Fruit fly (Drosophila melanogaster) whole organism, embryonic: ENCODE data around the gene Rtca.

ENCODE experiments used
- ATbp ChIP-seq: fragments of 200-800 bp; sonication (Bioruptor generic); optimal IDR thresholded peaks from 2 replicates; lab custom pipeline; 2017; ENCODE audit warnings: missing biosample characterization, mild to moderate bottlenecking, missing genetic modification characterization, missing genetic modification reagents
- CG1024 ChIP-seq: fragments of 200-800 bp; sonication (Bioruptor generic); IDR thresholded peaks from 2 replicates; pipeline ENCODE4 v1.3.6; 2022; ENCODE audit warnings: missing biosample characterization, missing genetic modification characterization
- CG11723 ChIP-seq: fragments of 200-800 bp; sonication (Bioruptor generic); optimal IDR thresholded peaks from 2 replicates; lab custom pipeline; 2017; ENCODE audit warnings: missing biosample characterization, mild to moderate bottlenecking, missing genetic modification characterization
- CG12155 ChIP-seq: fragments of 200-800 bp; sonication (Bioruptor generic); optimal IDR thresholded peaks from 3 replicates; lab custom pipeline; 2016; ENCODE audit warnings: missing biosample characterization, missing genetic modification characterization
- CG12236 ChIP-seq: fragments of 200-800 bp; sonication (Bioruptor generic); optimal IDR thresholded peaks from 2 replicates; lab custom pipeline; 2016; ENCODE audit warnings: missing biosample characterization, missing genetic modification characterization
- CG12391 ChIP-seq: fragments of 200-800 bp; sonication (Bioruptor generic); optimal IDR thresholded peaks from 3 replicates; lab custom pipeline; 2018; ENCODE audit warnings: missing biosample characterization, mild to moderate bottlenecking, missing genetic modification characterization, moderate library complexity
- CG12942 ChIP-seq: fragments of 200-800 bp; sonication (Bioruptor generic); optimal IDR thresholded peaks from 3 replicates; lab custom pipeline; 2016; ENCODE audit warnings: missing biosample characterization, missing genetic modification characterization
- CG13287 ChIP-seq: fragments of 200-800 bp; sonication (Bioruptor generic); IDR thresholded peaks from 2 replicates; pipeline ENCODE4 v1.3.6; 2022; ENCODE audit warnings: missing biosample characterization, missing genetic modification characterization; ENCODE audit not compliant: partially characterized antibody
- CG13296 ChIP-seq: fragments of 200-800 bp; sonication (Bioruptor generic); optimal IDR thresholded peaks from 3 replicates; lab custom pipeline; 2018; ENCODE audit warnings: missing biosample characterization, mild to moderate bottlenecking, missing genetic modification characterization
- CG14014 ChIP-seq: fragments of 200-800 bp; sonication (Bioruptor generic); IDR thresholded peaks from 2 replicates; pipeline ENCODE4 v1.3.6; 2022; ENCODE audit warnings: missing biosample characterization, missing genetic modification characterization
- CG14667 ChIP-seq: fragments of 200-800 bp; sonication (Bioruptor generic); IDR thresholded peaks from 2 replicates; pipeline ENCODE4 v1.3.6; 2022; ENCODE audit warnings: missing biosample characterization, missing genetic modification characterization
- CG18619 ChIP-seq: fragments of 200-800 bp; sonication (Bioruptor generic); optimal IDR thresholded peaks from 3 replicates; lab custom pipeline; 2017; ENCODE audit warnings: missing biosample characterization, mild to moderate bottlenecking, missing genetic modification characterization
- CG3065 ChIP-seq: fragments of 200-800 bp; sonication (Bioruptor generic); optimal IDR thresholded peaks from 2 replicates; lab custom pipeline; 2016; ENCODE audit warnings: missing biosample characterization, missing genetic modification characterization
- CG32767 ChIP-seq: fragments of 200-800 bp; sonication (Bioruptor generic); IDR thresholded peaks from 2 replicates; pipeline ENCODE4 v1.3.6; 2022; ENCODE audit warnings: missing biosample characterization, missing genetic modification characterization
- CG33213 ChIP-seq: fragments of 200-800 bp; sonication (Bioruptor generic); optimal IDR thresholded peaks from 3 replicates; lab custom pipeline; 2016; ENCODE audit warnings: missing biosample characterization, missing genetic modification characterization
- CG34422 ChIP-seq: fragments of 200-800 bp; sonication (Bioruptor generic); IDR thresholded peaks from 3 replicates; pipeline ENCODE4 v1.3.6; 2022; ENCODE audit warnings: missing biosample characterization, missing genetic modification characterization
- CG3726 ChIP-seq: fragments of 200-800 bp; sonication (Bioruptor generic); IDR thresholded peaks from 3 replicates; pipeline ENCODE4, ENCODE4 v1.3.6; 2022; ENCODE audit warnings: missing biosample characterization, missing genetic modification characterization
- CG4730 ChIP-seq: fragments of 200-800 bp; sonication (Bioruptor generic); IDR thresholded peaks from 2 replicates; pipeline ENCODE4 v1.3.6; 2022; ENCODE audit warnings: missing biosample characterization, missing genetic modification characterization
- CG5245 ChIP-seq: fragments of 200-800 bp; sonication (Bioruptor generic); optimal IDR thresholded peaks from 3 replicates; lab custom pipeline; 2016; ENCODE audit warnings: missing biosample characterization, missing genetic modification characterization
- CG7271 ChIP-seq: fragments of 200-800 bp; sonication (Bioruptor generic); optimal IDR thresholded peaks from 2 replicates; lab custom pipeline; 2018; ENCODE audit warnings: missing biosample characterization, mild to moderate bottlenecking, missing genetic modification characterization, moderate library complexity
- CG7556 ChIP-seq: fragments of 200-800 bp; sonication (Bioruptor generic); optimal IDR thresholded peaks from 2 replicates; lab custom pipeline; 2017; ENCODE audit warnings: missing biosample characterization, mild to moderate bottlenecking, missing genetic modification characterization
- CG8359 ChIP-seq: fragments of 200-800 bp; sonication (Bioruptor generic); optimal IDR thresholded peaks from 2 replicates; lab custom pipeline; 2017; ENCODE audit warnings: missing biosample characterization, mild to moderate bottlenecking, missing genetic modification characterization, borderline replicate concordance
- CG8388 ChIP-seq: fragments of 200-800 bp; sonication (Bioruptor generic); optimal IDR thresholded peaks from 2 replicates; lab custom pipeline; 2019; ENCODE audit warnings: missing biosample characterization, mild to moderate bottlenecking, missing genetic modification characterization, moderate library complexity
- CG8924 ChIP-seq: fragments of 200-800 bp; optimal IDR thresholded peaks from 3 replicates; lab custom pipeline; 2019; ENCODE audit warnings: missing biosample characterization, mild to moderate bottlenecking, missing genetic modification characterization, moderate library complexity
- CG8944 ChIP-seq: fragments of 200-800 bp; sonication (Bioruptor generic); optimal IDR thresholded peaks from 3 replicates; lab custom pipeline; 2016; ENCODE audit warnings: missing biosample characterization, missing genetic modification characterization
- CG9437 ChIP-seq: fragments of 200-800 bp; sonication (Bioruptor generic); optimal IDR thresholded peaks from 2 replicates; lab custom pipeline; 2018; ENCODE audit warnings: missing biosample characterization, mild to moderate bottlenecking, missing genetic modification characterization
- Dip3 ChIP-seq: fragments of 200-800 bp; sonication (Bioruptor generic); optimal IDR thresholded peaks from 3 replicates; lab custom pipeline; 2016; ENCODE audit warnings: missing biosample characterization, missing genetic modification characterization
- Ets65A ChIP-seq: fragments of 200-800 bp; sonication (Bioruptor generic); peaks from one replicate; lab custom pipeline; 2016; ENCODE audit warnings: missing biosample characterization, missing genetic modification characterization
- H2.0 ChIP-seq: fragments of 200-800 bp; sonication (Bioruptor generic); IDR thresholded peaks from 2 replicates; pipeline ENCODE4 v1.3.6; 2022; ENCODE audit warnings: missing biosample characterization, missing genetic modification characterization
- HLH54F ChIP-seq: fragments of 200-800 bp; sonication (Bioruptor generic); optimal IDR thresholded peaks from 3 replicates; lab custom pipeline; 2016; ENCODE audit warnings: missing biosample characterization, missing genetic modification characterization
- Hr3 ChIP-seq: fragments of 200-800 bp; sonication (Bioruptor generic); optimal IDR thresholded peaks from 3 replicates; lab custom pipeline; 2016; ENCODE audit warnings: missing biosample characterization, missing genetic modification characterization
- Mes4 ChIP-seq: fragments of 200-800 bp; sonication (Bioruptor generic); optimal IDR thresholded peaks from 2 replicates; lab custom pipeline; 2016; ENCODE audit warnings: missing biosample characterization, missing genetic modification characterization
- Mrtf ChIP-seq: fragments of 200-800 bp; sonication (Bioruptor generic); IDR thresholded peaks from 3 replicates; pipeline ENCODE4 v1.3.6; 2022; ENCODE audit warnings: missing biosample characterization, missing genetic modification characterization
- Sin3A ChIP-seq: fragments of >200 bp; optimal IDR thresholded peaks from 2 replicates; lab custom pipeline; 2018
- Vsx1 ChIP-seq: fragments of 200-800 bp; sonication (Bioruptor generic); optimal IDR thresholded peaks from 2 replicates; lab custom pipeline; 2017; ENCODE audit warnings: missing biosample characterization, mild to moderate bottlenecking, missing genetic modification characterization, missing genetic modification reagents
- Xrp1 ChIP-seq: fragments of 200-800 bp; sonication (Bioruptor generic); IDR thresholded peaks from 2 replicates; pipeline ENCODE4 v1.3.6; 2022; ENCODE audit warnings: missing biosample characterization, missing genetic modification characterization
- ara ChIP-seq: fragments of 200-800 bp; sonication (Bioruptor generic); IDR thresholded peaks from 2 replicates; pipeline ENCODE4 v1.3.6; 2022; ENCODE audit warnings: missing biosample characterization, missing genetic modification characterization
- ase ChIP-seq: fragments of 200-800 bp; sonication (Bioruptor generic); IDR thresholded peaks from 3 replicates; pipeline ENCODE4 v1.3.6; 2022; ENCODE audit warnings: missing biosample characterization, missing genetic modification characterization
- cwo ChIP-seq: fragments of 200-800 bp; sonication (Bioruptor generic); optimal IDR thresholded peaks from 3 replicates; lab custom pipeline; 2017; ENCODE audit warnings: missing biosample characterization, missing genetic modification characterization, mild to moderate bottlenecking, moderate library complexity, missing genetic modification reagents
- dmrt99B ChIP-seq: fragments of 200-800 bp; sonication (Bioruptor generic); optimal IDR thresholded peaks from 2 replicates; lab custom pipeline; 2018; ENCODE audit warnings: missing biosample characterization, mild to moderate bottlenecking, missing genetic modification characterization, moderate library complexity
- en ChIP-seq: fragments of 200-800 bp; sonication (Bioruptor generic); optimal IDR thresholded peaks from 2 replicates; lab custom pipeline; 2016; ENCODE audit warnings: missing biosample characterization, missing genetic modification characterization
- esg ChIP-seq: fragments of 200-800 bp; sonication (Bioruptor generic); conservative IDR thresholded peaks from 2 replicates; pipeline ENCODE4 v1.3.6; 2022; ENCODE audit warnings: missing biosample characterization, missing genetic modification characterization
- gce ChIP-seq: fragments of 200-800 bp; sonication (Bioruptor generic); IDR thresholded peaks from 3 replicates; pipeline ENCODE4 v1.3.6; 2022; ENCODE audit warnings: missing biosample characterization, missing genetic modification characterization
- inv ChIP-seq: fragments of 200-800 bp; sonication (Bioruptor generic); IDR thresholded peaks from 2 replicates; pipeline ENCODE4 v1.3.6; 2022; ENCODE audit warnings: missing biosample characterization, missing genetic modification characterization; ENCODE audit not compliant: partially characterized antibody
- mam ChIP-seq: fragments of 200-800 bp; sonication (Bioruptor generic); optimal IDR thresholded peaks from 3 replicates; lab custom pipeline; 2016; ENCODE audit warnings: missing biosample characterization, missing genetic modification characterization
- mirr ChIP-seq: fragments of 200-800 bp; sonication (Bioruptor generic); optimal IDR thresholded peaks from 3 replicates; lab custom pipeline; 2018; ENCODE audit warnings: missing biosample characterization, mild to moderate bottlenecking, missing genetic modification characterization
- oc ChIP-seq: fragments of 200-800 bp; sonication (Bioruptor generic); optimal IDR thresholded peaks from 2 replicates; lab custom pipeline; 2018; ENCODE audit warnings: missing biosample characterization, mild to moderate bottlenecking, missing genetic modification characterization, moderate library complexity
- otp ChIP-seq: fragments of 200-800 bp; sonication (Bioruptor generic); IDR thresholded peaks from 3 replicates; pipeline ENCODE4, ENCODE4 v1.3.6; 2022; ENCODE audit warnings: missing biosample characterization, missing genetic modification characterization
- pb ChIP-seq: fragments of 200-800 bp; sonication (Bioruptor generic); optimal IDR thresholded peaks from 3 replicates; lab custom pipeline; 2016; ENCODE audit warnings: missing biosample characterization, missing genetic modification characterization
- phol ChIP-seq: fragments of 200-800 bp; sonication (Bioruptor generic); optimal IDR thresholded peaks from 3 replicates; lab custom pipeline; 2018; ENCODE audit warnings: missing biosample characterization, mild to moderate bottlenecking, missing genetic modification characterization, moderate library complexity
- tll ChIP-seq, 2 experiments: fragments of 200-800 bp in 1 of 2; fragments of >200 bp in 1 of 2; sonication (Bioruptor generic) in 1 of 2; optimal IDR thresholded peaks; 2 replicates each; lab custom pipeline; 2017 to 2019; ENCODE audit warnings: missing biosample characterization in 2 of 2, missing genetic modification characterization in 2 of 2, mild to moderate bottlenecking in 1 of 2, moderate library complexity in 1 of 2

Gene Rtca

DNA sequence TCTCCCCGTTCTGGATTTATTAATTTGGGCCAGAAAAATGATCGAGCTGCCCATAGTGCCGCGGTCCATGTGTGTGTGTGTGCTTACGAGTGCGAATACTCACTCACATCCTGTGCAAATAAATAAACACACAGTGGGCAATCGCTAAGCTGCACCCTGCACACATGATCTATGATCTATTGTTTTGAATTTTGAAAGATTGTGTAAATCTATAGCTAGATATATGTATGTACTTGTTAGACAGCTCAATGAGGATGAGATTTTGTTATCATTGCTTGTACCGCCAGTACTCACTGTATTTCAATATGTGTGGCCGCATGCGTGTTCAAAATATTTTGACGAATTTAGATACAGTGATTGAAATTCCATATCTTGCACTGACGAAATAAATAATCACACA is 10.9 kb downstream of the Rtca start (continued):
- TF ChIP-seq CG3065 (no peak), H2.0 (GFP tag; lab: Robert Waterston, UW) (peak; percentile 49), ase (GFP tag; lab: Robert Waterston, UW) (no peak), ATbp (GFP tag; lab: Kevin White, UChicago) (no peak), otp (0 out of 3 replicates have a peak, but pooled peaks have one; percentile 32), dmrt99B (tag; lab: Kevin White, UChicago) (peak; percentile 23), oc (tag; lab: Kevin White, UChicago) (no peak), CG11723 (peak; percentile 4), CG8388 (GFP tag; lab: Kevin White, UChicago) (no peak), cwo (GFP tag; lab: Kevin White, UChicago) (peak; percentile 48), CG8944 (GFP tag; lab: Kevin White, UChicago) (peak; percentile 29), CG3726 (no peak), CG18619 (GFP tag; lab: Kevin White, UChicago) (peak; percentile 32), Xrp1 (GFP tag; lab: Robert Waterston, UW) (peak; percentile 65), HLH54F (GFP tag; lab: Kevin White, UChicago) (peak; percentile 62), CG32767 (GFP tag; lab: Robert Waterston, UW) (no peak), CG12942 (GFP tag; lab: Kevin White, UChicago) (no peak), Hr3 (no peak), Vsx1 (no peak), CG12236 (GFP tag; lab: Kevin White, UChicago) (no peak), CG9437 (no peak), CG13296 (GFP tag; lab: Kevin White, UChicago) (peak; percentile 36), inv (GFP tag; lab: Robert Waterston, UW) (no peak), CG12391 (tag; lab: Kevin White, UChicago) (peak; percentile 17), tll (GFP tag; optimal IDR thresholded peaks at IDR 0.05; lab: Kevin White, UChicago) (no peak), CG5245 (peak; percentile 17), CG8359 (no peak), Mrtf (GFP tag; lab: Robert Waterston, UW) (peak; percentile 54; the same call in 1 of the 3 replicates), mam (GFP tag; lab: Kevin White, UChicago) (peak; percentile 80), pb (GFP tag; lab: Kevin White, UChicago) (no peak), phol (tag; lab: Kevin White, UChicago) (peak; percentile 19), CG14014 (GFP tag; lab: Robert Waterston, UW) (peak; percentile 43; the same call in 1 of the 2 replicates), CG4730 (GFP tag; lab: Robert Waterston, UW) (no peak), CG7556 (no peak), Dip3 (peak; percentile 66), Sin3A (no peak), esg (GFP tag; lab: Robert Waterston, UW) (peak; percentile 56), mirr (peak; percentile 68), ara (GFP tag; lab: Robert Waterston, UW) (peak; percentile 45; the same call in 1 of the 2 replicates), CG34422 (GFP tag; lab: Robert Waterston, UW) (peak; percentile 25; the same call in 1 of the 3 replicates), CG8924 (tag; lab: Kevin White, UChicago) (no peak), CG33213 (GFP tag; lab: Kevin White, UChicago) (peak; percentile 7), CG7271 (tag; lab: Kevin White, UChicago) (no peak), gce (GFP tag; lab: Robert Waterston, UW) (no peak), CG1024 (GFP tag; lab: Robert Waterston, UW) (no peak), CG13287 (GFP tag; lab: Robert Waterston, UW) (no peak), en (no peak), Ets65A (GFP tag; lab: Kevin White, UChicago) (peak; percentile 92), CG14667 (0 out of 2 replicates have a peak, but pooled peaks have one; percentile 41), Mes4 (GFP tag; lab: Kevin White, UChicago) (no peak), CG12155 (peak; percentile 63)
